Fruit fly (Drosophila melanogaster): ENCODE measurements around the gene msps.

msps gene

dm6 chr3R:16091910-16092627 is 41.5 kb downstream of the msps start:
- TF ChIP-seq CG17806 (tag; optimal IDR thresholded peaks at IDR 0.05) = no peak
- peak; percentile 29 for TF ChIP-seq EcR (GFP tag; optimal IDR thresholded peaks at IDR 0.05)

- TF ChIP-seq Pif1A (GFP tag; optimal IDR thresholded peaks at IDR 0.05) (peak; percentile 81), CG9948 (tag; optimal IDR thresholded peaks at IDR 0.05) (peak; percentile 79), Pif1B (GFP tag; optimal IDR thresholded peaks at IDR 0.05) (peak; percentile 63), CG13204 (GFP tag; optimal IDR thresholded peaks at IDR 0.05) (peak; percentile 81), D1 (tag; optimal IDR thresholded peaks at IDR 0.05) (peak; percentile 72), CG14655 (GFP tag; optimal IDR thresholded peaks at IDR 0.05) (peak; percentile 92), Ets98B (GFP tag; IDR thresholded peaks at IDR 0.05) (peak; percentile 76), CG17806 (tag; optimal IDR thresholded peaks at IDR 0.05) (peak; percentile 68), Snoo (tag; optimal IDR thresholded peaks at IDR 0.05) (peak; percentile 62), CG10348 (GFP tag; IDR thresholded peaks at IDR 0.05) (peak; percentile 65), EcR (GFP tag; optimal IDR thresholded peaks at IDR 0.05) (peak; percentile 22), CG12605 (GFP tag; IDR thresholded peaks at IDR 0.05) (peak; percentile 31; the same call in 1 of the 2 replicates), CG15710 (tag; optimal IDR thresholded peaks at IDR 0.05) (peak; percentile 78), fd96Ca (GFP tag; IDR thresholded peaks at IDR 0.05) (peak; percentile 84), rn (GFP tag; IDR thresholded peaks at IDR 0.05) (no peak), gl (tag; optimal IDR thresholded peaks at IDR 0.05) (peak; percentile 45), CG32121 (GFP tag; IDR thresholded peaks at IDR 0.05) (peak; percentile 67), CG4496 (GFP tag; IDR thresholded peaks at IDR 0.05) (peak; percentile 73; the same call in 2 of the 3 replicates), CG34367 (tag; optimal IDR thresholded peaks at IDR 0.05) (peak; percentile 63), CG8159 (tag; optimal IDR thresholded peaks at IDR 0.05) (peak; percentile 85), CG8301 (tag; optimal IDR thresholded peaks at IDR 0.05) (peak; percentile 87)
Measured at dm6 chr3R:16094011-16094729, 43.6 kb downstream of the msps start.

- TF ChIP-seq CG8301 (tag; optimal IDR thresholded peaks at IDR 0.05) (no peak), Ets98B (GFP tag; IDR thresholded peaks at IDR 0.05) (no peak), CG14655 (GFP tag; optimal IDR thresholded peaks at IDR 0.05) (peak; percentile 21), Snoo (tag; optimal IDR thresholded peaks at IDR 0.05) (no peak), CG34367 (tag; optimal IDR thresholded peaks at IDR 0.05) (no peak)
Measured at dm6 chr3R:16094918-16095317, 44.3 kb downstream of the msps start.

- TF ChIP-seq CG12605 (GFP tag; IDR thresholded peaks at IDR 0.05) (peak; percentile 97), CG13204 (GFP tag; optimal IDR thresholded peaks at IDR 0.05) (peak; percentile 94), CG4496 (GFP tag; IDR thresholded peaks at IDR 0.05) (peak; percentile 99), D1 (tag; optimal IDR thresholded peaks at IDR 0.05) (peak; percentile 97), CG14655 (GFP tag; optimal IDR thresholded peaks at IDR 0.05) (peak; percentile 99), gl (tag; optimal IDR thresholded peaks at IDR 0.05) (peak; percentile 97), Pif1A (GFP tag; optimal IDR thresholded peaks at IDR 0.05) (peak; percentile 99), CG32121 (GFP tag; IDR thresholded peaks at IDR 0.05) (peak; percentile 99), CG15710 (tag; optimal IDR thresholded peaks at IDR 0.05) (peak; percentile 99), Ets98B (GFP tag; IDR thresholded peaks at IDR 0.05) (peak; percentile 98), CG8159 (tag; optimal IDR thresholded peaks at IDR 0.05) (peak; percentile 99), CG17806 (tag; optimal IDR thresholded peaks at IDR 0.05) (peak; percentile 99), EcR (GFP tag; optimal IDR thresholded peaks at IDR 0.05) (peak; percentile 96), fd96Ca (GFP tag; IDR thresholded peaks at IDR 0.05) (peak; percentile 98), Pif1B (GFP tag; optimal IDR thresholded peaks at IDR 0.05) (peak; percentile 98), Snoo (tag; optimal IDR thresholded peaks at IDR 0.05) (peak; percentile 99), CG10348 (GFP tag; IDR thresholded peaks at IDR 0.05) (peak; percentile 95), CG34367 (tag; optimal IDR thresholded peaks at IDR 0.05) (peak; percentile 99), CG8301 (tag; optimal IDR thresholded peaks at IDR 0.05) (peak; percentile 99), rn (GFP tag; IDR thresholded peaks at IDR 0.05) (peak; percentile 96), CG9948 (tag; optimal IDR thresholded peaks at IDR 0.05) (peak; percentile 99)
Measured at dm6 chr3R:16097661-16098329, 47.2 kb downstream of the msps start.

dm6 chr3R:16098333-16099267 is 48.0 kb downstream of the msps start, which contains the start of the genes Mhcl and Akt:
Mhcl (minus strand) TSS chr3R:16098761.
Akt (plus strand) TSS chr3R:16099228.
- TF ChIP-seq Ets98B (GFP tag; IDR thresholded peaks at IDR 0.05) (no peak), rn (GFP tag; IDR thresholded peaks at IDR 0.05) (no peak), gl (tag; optimal IDR thresholded peaks at IDR 0.05) (no peak), CG8159 (tag; optimal IDR thresholded peaks at IDR 0.05) (peak; percentile 31), Pif1B (GFP tag; optimal IDR thresholded peaks at IDR 0.05) (no peak), CG14655 (GFP tag; optimal IDR thresholded peaks at IDR 0.05) (no peak)
